Fruit fly (Drosophila melanogaster) whole organism, embryonic: ENCODE measurements around the gene CG43800.

Source experiments
- ATbp ChIP-seq: fragments of 200-800 bp; sonication (Bioruptor generic); optimal IDR thresholded peaks from 2 replicates; lab custom pipeline; 2017; ENCODE audit warnings: missing biosample characterization, mild to moderate bottlenecking, missing genetic modification characterization, missing genetic modification reagents
- Abd-B ChIP-seq: fragments of 200-800 bp; sonication (Bioruptor generic); optimal IDR thresholded peaks from 2 replicates; lab custom pipeline; 2018; ENCODE audit warnings: missing biosample characterization, mild to moderate bottlenecking, missing genetic modification characterization, moderate library complexity
- B-H1 ChIP-seq: fragments of 200-800 bp; sonication (Bioruptor generic); IDR thresholded peaks from 3 replicates; pipeline ENCODE4 v1.3.6; 2022; ENCODE audit warnings: missing biosample characterization, missing genetic modification characterization
- B-H2 ChIP-seq: fragments of 200-800 bp; sonication (Bioruptor generic); optimal IDR thresholded peaks from 2 replicates; lab custom pipeline; 2018; ENCODE audit warnings: missing biosample characterization, mild to moderate bottlenecking, missing genetic modification characterization
- CG11093 ChIP-seq: fragments of 200-800 bp; sonication (Bioruptor generic); IDR thresholded peaks from 3 replicates; pipeline ENCODE4 v1.3.6; 2022; ENCODE audit warnings: missing biosample characterization, missing genetic modification characterization
- CG12744 ChIP-seq: fragments of 200-800 bp; sonication (Bioruptor generic); optimal IDR thresholded peaks from 2 replicates; lab custom pipeline; 2016; ENCODE audit warnings: missing biosample characterization, missing genetic modification characterization
- CG12769 ChIP-seq: fragments of 200-800 bp; sonication (Bioruptor generic); optimal IDR thresholded peaks from 2 replicates; lab custom pipeline; 2019; ENCODE audit warnings: missing biosample characterization, mild to moderate bottlenecking, missing genetic modification characterization, moderate library complexity
- CG13296 ChIP-seq: fragments of 200-800 bp; sonication (Bioruptor generic); optimal IDR thresholded peaks from 3 replicates; lab custom pipeline; 2018; ENCODE audit warnings: missing biosample characterization, mild to moderate bottlenecking, missing genetic modification characterization
- CG13894 ChIP-seq: fragments of 200-800 bp; sonication (Bioruptor generic); optimal IDR thresholded peaks from 3 replicates; lab custom pipeline; 2018; ENCODE audit warnings: missing biosample characterization, mild to moderate bottlenecking, missing genetic modification characterization, moderate library complexity
- CG14014 ChIP-seq: fragments of 200-800 bp; sonication (Bioruptor generic); IDR thresholded peaks from 2 replicates; pipeline ENCODE4 v1.3.6; 2022; ENCODE audit warnings: missing biosample characterization, missing genetic modification characterization
- CG15514 ChIP-seq: fragments of 200-800 bp; sonication (Bioruptor generic); optimal IDR thresholded peaks from 3 replicates; lab custom pipeline; 2017; ENCODE audit warnings: missing biosample characterization, missing genetic modification characterization, mild to moderate bottlenecking, moderate library complexity, missing genetic modification reagents
- CG17568 ChIP-seq: fragments of 200-800 bp; sonication (Bioruptor generic); optimal IDR thresholded peaks from 2 replicates; lab custom pipeline; 2018; ENCODE audit warnings: missing biosample characterization, mild to moderate bottlenecking, missing genetic modification characterization, moderate library complexity
- CG18599 ChIP-seq: fragments of 200-800 bp; sonication (Bioruptor generic); optimal IDR thresholded peaks from 3 replicates; lab custom pipeline; 2017; ENCODE audit warnings: missing biosample characterization, missing genetic modification characterization, mild to moderate bottlenecking, moderate library complexity, missing genetic modification reagents
- CG18764 ChIP-seq: fragments of 200-800 bp; sonication (Bioruptor generic); optimal IDR thresholded peaks from 3 replicates; lab custom pipeline; 2016; ENCODE audit warnings: missing biosample characterization, missing genetic modification characterization
- CG30020 ChIP-seq: fragments of 200-800 bp; optimal IDR thresholded peaks from 2 replicates; lab custom pipeline; 2019; ENCODE audit warnings: missing biosample characterization, mild to moderate bottlenecking, missing genetic modification characterization, moderate library complexity
- CG3281 ChIP-seq: fragments of 200-800 bp; sonication (Bioruptor generic); optimal IDR thresholded peaks from 3 replicates; lab custom pipeline; 2017; ENCODE audit warnings: missing biosample characterization, mild to moderate bottlenecking, missing genetic modification characterization
- CG42726 ChIP-seq: fragments of 200-800 bp; sonication (Bioruptor generic); IDR thresholded peaks from 2 replicates; pipeline ENCODE4 v1.3.6; 2022; ENCODE audit warnings: missing biosample characterization, missing genetic modification characterization; ENCODE audit not compliant: partially characterized antibody
- CG4617 ChIP-seq: fragments of 200-800 bp; sonication (Bioruptor generic); optimal IDR thresholded peaks from 3 replicates; lab custom pipeline; 2016; ENCODE audit warnings: missing biosample characterization, missing genetic modification characterization, borderline replicate concordance
- CG4707 ChIP-seq: fragments of 200-800 bp; sonication (Bioruptor generic); optimal IDR thresholded peaks from 2 replicates; lab custom pipeline; 2018; ENCODE audit warnings: missing biosample characterization, mild to moderate bottlenecking, missing genetic modification characterization, moderate library complexity
- CG8290 ChIP-seq, 3 experiments: fragments of 200-800 bp; sonication (Bioruptor generic); optimal IDR thresholded peaks; 2 replicates each; lab custom pipeline; 2016 to 2019; ENCODE audit warnings: missing biosample characterization in 3 of 3, missing genetic modification characterization in 3 of 3, mild to moderate bottlenecking in 2 of 3, moderate library complexity in 1 of 3
- CG9817 ChIP-seq: fragments of 200-800 bp; sonication (Bioruptor generic); optimal IDR thresholded peaks from 2 replicates; lab custom pipeline; 2018; ENCODE audit warnings: missing biosample characterization, mild to moderate bottlenecking, missing genetic modification characterization, moderate library complexity
- CTCF ChIP-seq: fragments of 200-800 bp; sonication (Bioruptor generic); optimal IDR thresholded peaks from 2 replicates; lab custom pipeline; 2017; ENCODE audit warnings: missing biosample characterization, mild to moderate bottlenecking, missing genetic modification characterization, moderate library complexity
- Camta ChIP-seq: fragments of 200-800 bp; sonication (Bioruptor generic); optimal IDR thresholded peaks from 2 replicates; lab custom pipeline; 2016; ENCODE audit warnings: missing biosample characterization, missing genetic modification characterization
- D19B ChIP-seq: fragments of 200-800 bp; sonication (Bioruptor generic); optimal IDR thresholded peaks from 2 replicates; lab custom pipeline; 2017; ENCODE audit warnings: missing biosample characterization, mild to moderate bottlenecking, missing genetic modification characterization
- Ets65A ChIP-seq: fragments of 200-800 bp; sonication (Bioruptor generic); peaks from one replicate; lab custom pipeline; 2016; ENCODE audit warnings: missing biosample characterization, missing genetic modification characterization
- GATAe ChIP-seq: fragments of 200-800 bp; sonication (Bioruptor generic); conservative IDR thresholded peaks from 2 replicates; pipeline ENCODE4 v1.3.6; 2022; ENCODE audit warnings: missing biosample characterization, missing genetic modification characterization
- HLH3B ChIP-seq: fragments of 200-800 bp; sonication (Bioruptor generic); IDR thresholded peaks from 2 replicates; pipeline ENCODE4 v1.3.6; 2022; ENCODE audit warnings: missing biosample characterization, missing genetic modification characterization
- MBD-R2 ChIP-seq: fragments of 200-800 bp; sonication (Bioruptor generic); IDR thresholded peaks from 2 replicates; pipeline ENCODE4 v1.3.6; 2022; ENCODE audit warnings: missing biosample characterization, missing genetic modification characterization
- Med ChIP-seq: fragments of 200-800 bp; sonication (Bioruptor generic); peaks from one replicate; lab custom pipeline; 2016; ENCODE audit warnings: missing biosample characterization, missing genetic modification characterization, mild to moderate bottlenecking, inconsistent platforms, moderate library complexity
- Pdp1 ChIP-seq, 2 experiments: fragments of 200-800 bp; sonication (Bioruptor generic); optimal IDR thresholded peaks; 3 replicates each; lab custom pipeline; 2016; ENCODE audit warnings: missing biosample characterization in 2 of 2, missing genetic modification characterization in 2 of 2, mild to moderate bottlenecking in 1 of 2, moderate library complexity in 1 of 2
- abd-A ChIP-seq: fragments of 200-800 bp; sonication (Bioruptor generic); optimal IDR thresholded peaks from 3 replicates; lab custom pipeline; 2019; ENCODE audit warnings: missing biosample characterization, mild to moderate bottlenecking, missing genetic modification characterization, moderate library complexity
- ac ChIP-seq: fragments of 200-800 bp; sonication (Bioruptor generic); optimal IDR thresholded peaks from 3 replicates; lab custom pipeline; 2017; ENCODE audit warnings: missing biosample characterization, mild to moderate bottlenecking, missing genetic modification characterization
- ato ChIP-seq: fragments of 200-800 bp; sonication (Bioruptor generic); IDR thresholded peaks from 2 replicates; pipeline ENCODE4 v1.3.6; 2022; ENCODE audit warnings: missing biosample characterization, missing genetic modification characterization; ENCODE audit not compliant: partially characterized antibody
- bab2 ChIP-seq: fragments of 200-800 bp; sonication (Bioruptor generic); optimal IDR thresholded peaks from 2 replicates; lab custom pipeline; 2016; ENCODE audit warnings: missing biosample characterization, missing genetic modification characterization
- chinmo ChIP-seq: fragments of 200-800 bp; sonication (Bioruptor generic); IDR thresholded peaks from 4 replicates; pipeline ENCODE4 v1.3.6; 2022; ENCODE audit warnings: missing biosample characterization, missing genetic modification characterization; ENCODE audit not compliant: partially characterized antibody
- dati ChIP-seq: fragments of 200-800 bp; sonication (Bioruptor generic); IDR thresholded peaks from 2 replicates; pipeline ENCODE4 v1.3.6; 2022; ENCODE audit warnings: missing biosample characterization, missing genetic modification characterization
- hkb ChIP-seq, 2 experiments: fragments of 200-800 bp in 1 of 2; fragments of >200 bp in 1 of 2; sonication (Bioruptor generic) in 1 of 2; IDR thresholded peaks in 1 of 2; optimal IDR thresholded peaks in 1 of 2; 2 replicates each; pipeline versions ENCODE4 v1.3.6 to Lab custom; 2017 to 2022; ENCODE audit warnings: missing biosample characterization in 1 of 2, missing genetic modification characterization in 1 of 2
- klu ChIP-seq: fragments of 200-800 bp; sonication (Bioruptor generic); IDR thresholded peaks from 2 replicates; pipeline ENCODE4 v1.3.6; 2022; ENCODE audit warnings: missing biosample characterization, missing genetic modification characterization
- luna ChIP-seq: fragments of 200-800 bp; sonication (Bioruptor generic); optimal IDR thresholded peaks from 2 replicates; lab custom pipeline; 2016; ENCODE audit warnings: missing biosample characterization, missing genetic modification characterization
- mirr ChIP-seq: fragments of 200-800 bp; sonication (Bioruptor generic); optimal IDR thresholded peaks from 3 replicates; lab custom pipeline; 2018; ENCODE audit warnings: missing biosample characterization, mild to moderate bottlenecking, missing genetic modification characterization
- ranshi ChIP-seq: fragments of 200-800 bp; sonication (Bioruptor generic); IDR thresholded peaks from 2 replicates; pipeline ENCODE4 v1.3.6; 2022; ENCODE audit warnings: missing biosample characterization, missing genetic modification characterization
- sc ChIP-seq, 3 experiments: fragments of >200 bp in 2 of 3; fragments of 200-800 bp in 1 of 3; sonication (Bioruptor generic) in 1 of 3; optimal IDR thresholded peaks; 2 replicates in 2 of 3; 3 replicates in 1 of 3; lab custom pipeline; 2017; ENCODE audit warnings: mild to moderate bottlenecking in 1 of 3, missing biosample characterization in 1 of 3, missing genetic modification characterization in 1 of 3, missing genetic modification reagents in 1 of 3
- scrt ChIP-seq: fragments of 200-800 bp; sonication (Bioruptor generic); optimal IDR thresholded peaks from 2 replicates; lab custom pipeline; 2018; ENCODE audit warnings: missing biosample characterization, mild to moderate bottlenecking, missing genetic modification characterization, moderate library complexity
- sim ChIP-seq: fragments of 200-800 bp; sonication (Bioruptor generic); IDR thresholded peaks from 2 replicates; pipeline ENCODE4 v1.3.6; 2022; ENCODE audit warnings: missing biosample characterization, missing genetic modification characterization
- sisA ChIP-seq: fragments of 200-800 bp; sonication (Bioruptor generic); IDR thresholded peaks from 2 replicates; pipeline ENCODE4 v1.3.6; 2022; ENCODE audit warnings: missing biosample characterization, missing genetic modification characterization
- stwl ChIP-seq: fragments of 200-800 bp; sonication (Bioruptor generic); optimal IDR thresholded peaks from 3 replicates; lab custom pipeline; 2018; ENCODE audit warnings: missing biosample characterization, mild to moderate bottlenecking, missing genetic modification characterization, moderate library complexity
- sug ChIP-seq: fragments of 200-800 bp; optimal IDR thresholded peaks from 2 replicates; lab custom pipeline; 2019; ENCODE audit warnings: missing biosample characterization, mild to moderate bottlenecking, missing genetic modification characterization, moderate library complexity
- tap ChIP-seq: fragments of 200-800 bp; optimal IDR thresholded peaks from 3 replicates; lab custom pipeline; 2019; ENCODE audit warnings: missing biosample characterization, mild to moderate bottlenecking, missing genetic modification characterization, moderate library complexity
- unpg ChIP-seq: fragments of 200-800 bp; sonication (Bioruptor generic); optimal IDR thresholded peaks from 3 replicates; lab custom pipeline; 2018; ENCODE audit warnings: missing biosample characterization, mild to moderate bottlenecking, missing genetic modification characterization, moderate library complexity

CG43800 gene

dm6 chr2L:7217059-7217458, 15.6 kb downstream of the CG43800 start (continued):
- TF ChIP-seq CG4707 (GFP tag; lab: Kevin White, UChicago) (no peak), MBD-R2 (GFP tag; lab: Robert Waterston, UW) (0 out of 2 replicates have a peak, but pooled peaks have one; percentile 14), abd-A (tag; lab: Kevin White, UChicago) (peak; percentile 49), CG13296 (GFP tag; lab: Kevin White, UChicago) (peak; percentile 48), mirr (GFP tag; lab: Kevin White, UChicago) (peak; percentile 31), chinmo (peak; percentile 72; the same call in 1 of the 4 replicates), CG3281 (peak; percentile 3), B-H1 (GFP tag; lab: Robert Waterston, UW) (no peak), CG12769 (peak; percentile 47), CG9817 (tag; lab: Kevin White, UChicago) (no peak), CG17568 (GFP tag; lab: Kevin White, UChicago) (peak; percentile 15), CG13894 (tag; lab: Kevin White, UChicago) (peak; percentile 69), CG15514 (GFP tag; lab: Kevin White, UChicago) (peak; percentile 32), dati (no peak)

- peak; percentile 22 for TF ChIP-seq sug
- TF ChIP-seq hkb (optimal IDR thresholded peaks at IDR 0.05; lab: Kevin White, UChicago) = no peak
- TF ChIP-seq hkb (GFP tag; IDR thresholded peaks at IDR 0.05; lab: Robert Waterston, UW) = no peak
- TF ChIP-seq ATbp (GFP tag; lab: Kevin White, UChicago) = no peak
- peak; percentile 1 for TF ChIP-seq Med (GFP tag; lab: Kevin White, UChicago)
- no peak for TF ChIP-seq sc (optimal IDR thresholded peaks at IDR 0.05; lab: Kevin White, UChicago)
- TF ChIP-seq sc (GFP tag; optimal IDR thresholded peaks at IDR 0.05; lab: Kevin White, UChicago) = no peak
- TF ChIP-seq klu (GFP tag; lab: Robert Waterston, UW) = no peak
- TF ChIP-seq Pdp1 (GFP tag; optimal IDR thresholded peaks at IDR 0.05; lab: Kevin White, UChicago) = no peak
- TF ChIP-seq CG12744 = no peak
- TF ChIP-seq scrt (GFP tag; lab: Kevin White, UChicago) = no peak
- no peak for TF ChIP-seq tap (tag; lab: Kevin White, UChicago)
- TF ChIP-seq CG8290 (GFP tag; optimal IDR thresholded peaks at IDR 0.05; lab: Kevin White, UChicago) = no peak
- TF ChIP-seq CG8290 (tag; optimal IDR thresholded peaks at IDR 0.05; lab: Kevin White, UChicago) = no peak
- no peak for TF ChIP-seq ranshi
- TF ChIP-seq Ets65A (GFP tag; lab: Kevin White, UChicago) = no peak
- TF ChIP-seq CG18764 = no peak
- TF ChIP-seq Abd-B (GFP tag; lab: Kevin White, UChicago) = no peak
- TF ChIP-seq luna (GFP tag; lab: Kevin White, UChicago) = no peak
- no peak for TF ChIP-seq Camta
- no peak for TF ChIP-seq CG11093 (GFP tag; lab: Robert Waterston, UW)
- no peak for TF ChIP-seq CG42726
- TF ChIP-seq CG14014 = no peak
- no peak for TF ChIP-seq ato (GFP tag; lab: Robert Waterston, UW)
- no peak for TF ChIP-seq stwl
- no peak for TF ChIP-seq D19B (GFP tag; lab: Kevin White, UChicago)
- no peak for TF ChIP-seq CG18599 (GFP tag; lab: Kevin White, UChicago)
- TF ChIP-seq B-H2 (GFP tag; lab: Kevin White, UChicago) = no peak
- TF ChIP-seq sisA (GFP tag; lab: Robert Waterston, UW) = no peak
- TF ChIP-seq CG4617 (GFP tag; lab: Kevin White, UChicago) = no peak
- TF ChIP-seq bab2 (GFP tag; lab: Kevin White, UChicago) = no peak
- no peak for TF ChIP-seq CG30020 (tag; lab: Kevin White, UChicago)
- TF ChIP-seq unpg (GFP tag; lab: Kevin White, UChicago) = no peak
- TF ChIP-seq sim = no peak
- TF ChIP-seq GATAe (GFP tag; lab: Robert Waterston, UW) = peak; percentile 50; the same call in 1 of the 2 replicates
- TF ChIP-seq ac (GFP tag; lab: Kevin White, UChicago) = no peak
- TF ChIP-seq CTCF (GFP tag; lab: Kevin White, UChicago) = no peak
- no peak for TF ChIP-seq HLH3B (GFP tag; lab: Robert Waterston, UW)
These were observed 16.3 kb downstream of the CG43800 start for dm6 chr2L:7216272-7216671.
